Worm (Caenorhabditis elegans) whole organism, L2 larva: ENCODE measurements around the gene cup-14.

Experiments
- C34F6.9 ChIP-seq: fragments of 150-350 bp; optimal IDR thresholded peaks from 2 replicates; lab custom pipeline; 2014; ENCODE audit warnings: missing biosample characterization, missing genetic modification characterization
- F13H6.1 ChIP-seq: sonication (generic microtip); optimal IDR thresholded peaks from 2 replicates; lab custom pipeline; 2016; ENCODE audit warnings: missing genetic modification characterization, missing compliant biosample characterization
- R02D3.7 ChIP-seq: fragments of 150-350 bp; optimal IDR thresholded peaks from 2 replicates; lab custom pipeline; 2014; ENCODE audit warnings: missing biosample characterization, missing genetic modification characterization
- Y55F3AM.14 ChIP-seq: fragments of 200-800 bp; sonication (Bioruptor generic); optimal IDR thresholded peaks from 2 replicates; lab custom pipeline; 2018; ENCODE audit warnings: mild to moderate bottlenecking, missing genetic modification characterization, missing compliant biosample characterization
- ZK546.5 ChIP-seq: sonication (generic microtip); optimal IDR thresholded peaks from 2 replicates; lab custom pipeline; 2017; ENCODE audit warnings: missing biosample characterization, missing genetic modification characterization
- alr-1 ChIP-seq: fragments of 150-350 bp; optimal IDR thresholded peaks from 2 replicates; lab custom pipeline; 2014; ENCODE audit warnings: missing biosample characterization, missing genetic modification characterization
- aly-2 ChIP-seq: fragments of 150-350 bp; optimal IDR thresholded peaks from 2 replicates; lab custom pipeline; 2014; ENCODE audit warnings: missing biosample characterization, missing genetic modification characterization
- ama-1 ChIP-seq: fragments of 150-350 bp; optimal IDR thresholded peaks from 2 replicates; lab custom pipeline; 2018; ENCODE audit warnings: inconsistent platforms
- blmp-1 ChIP-seq: sonication (generic microtip); optimal IDR thresholded peaks from 2 replicates; lab custom pipeline; 2017; ENCODE audit warnings: missing genetic modification characterization, mild to moderate bottlenecking, missing compliant biosample characterization, antibody characterized with exemption, moderate library complexity; ENCODE audit not compliant: insufficient read depth
- ceh-16 ChIP-seq: fragments of 150-350 bp; optimal IDR thresholded peaks from 2 replicates; lab custom pipeline; 2014; ENCODE audit warnings: missing biosample characterization, missing genetic modification characterization
- ceh-82 ChIP-seq: fragments of 150-350 bp; optimal IDR thresholded peaks from 2 replicates; lab custom pipeline; 2014; ENCODE audit warnings: missing biosample characterization, missing genetic modification characterization
- crh-2 ChIP-seq: sonication (generic microtip); optimal IDR thresholded peaks from 2 replicates; lab custom pipeline; 2017; ENCODE audit warnings: missing biosample characterization, missing genetic modification characterization
- dmd-4 ChIP-seq: sonication (generic microtip); optimal IDR thresholded peaks from 2 replicates; lab custom pipeline; 2017; ENCODE audit warnings: missing biosample characterization, missing genetic modification characterization
- egl-27 ChIP-seq: sonication (generic microtip); optimal IDR thresholded peaks from 3 replicates; lab custom pipeline; 2017; ENCODE audit warnings: missing biosample characterization, missing genetic modification reagents, missing genetic modification characterization
- elt-1 ChIP-seq: fragments of 150-350 bp; optimal IDR thresholded peaks from 2 replicates; lab custom pipeline; 2014; ENCODE audit warnings: missing biosample characterization, missing genetic modification characterization
- elt-3 ChIP-seq: sonication (generic microtip); optimal IDR thresholded peaks from 2 replicates; lab custom pipeline; 2017; ENCODE audit warnings: missing biosample characterization, missing genetic modification characterization
- fos-1 ChIP-seq: fragments of 150-350 bp; optimal IDR thresholded peaks from 2 replicates; lab custom pipeline; 2014; ENCODE audit warnings: missing biosample characterization, missing genetic modification characterization
- gmeb-1 ChIP-seq: fragments of 150-350 bp; optimal IDR thresholded peaks from 2 replicates; lab custom pipeline; 2014; ENCODE audit warnings: missing biosample characterization, missing genetic modification characterization
- lin-11 ChIP-seq: fragments of 150-350 bp; sonication (generic microtip); optimal IDR thresholded peaks from 2 replicates; lab custom pipeline; 2014; ENCODE audit warnings: missing biosample characterization, missing genetic modification characterization, inconsistent platforms, mixed read lengths
- lin-13 ChIP-seq: fragments of 150-350 bp; optimal IDR thresholded peaks from 2 replicates; lab custom pipeline; 2014; ENCODE audit warnings: missing biosample characterization, missing genetic modification reagents, missing genetic modification characterization
- lin-39 ChIP-seq: fragments of 150-350 bp; optimal IDR thresholded peaks from 2 replicates; lab custom pipeline; 2014; ENCODE audit warnings: missing biosample characterization, missing genetic modification reagents, missing genetic modification characterization
- lsy-2 ChIP-seq, 2 experiments: fragments of 150-350 bp in 1 of 2; sonication (generic microtip) in 1 of 2; optimal IDR thresholded peaks; 2 replicates each; lab custom pipeline; 2014 to 2017; ENCODE audit warnings: missing biosample characterization in 2 of 2, missing genetic modification characterization in 2 of 2
- mab-5 ChIP-seq: fragments of 150-350 bp; optimal IDR thresholded peaks from 2 replicates; lab custom pipeline; 2014; ENCODE audit warnings: missing biosample characterization, missing genetic modification characterization
- mbf-1 ChIP-seq: sonication (generic microtip); optimal IDR thresholded peaks from 2 replicates; lab custom pipeline; 2017; ENCODE audit warnings: missing biosample characterization, missing genetic modification characterization
- mdl-1 ChIP-seq, 2 experiments: fragments of 150-350 bp in 1 of 2; sonication (generic microtip) in 1 of 2; optimal IDR thresholded peaks; 2 replicates each; lab custom pipeline; 2017; ENCODE audit warnings: missing biosample characterization in 2 of 2, missing genetic modification characterization in 2 of 2
- nhr-10 ChIP-seq: sonication (generic microtip); optimal IDR thresholded peaks from 2 replicates; lab custom pipeline; 2017; ENCODE audit warnings: missing biosample characterization, missing genetic modification characterization
- nhr-11 ChIP-seq: fragments of 150-350 bp; optimal IDR thresholded peaks from 2 replicates; lab custom pipeline; 2014; ENCODE audit warnings: missing biosample characterization, missing genetic modification characterization
- nhr-12 ChIP-seq: fragments of 150-350 bp; optimal IDR thresholded peaks from 2 replicates; lab custom pipeline; 2014; ENCODE audit warnings: missing biosample characterization, missing genetic modification characterization
- nhr-129 ChIP-seq: fragments of 150-350 bp; optimal IDR thresholded peaks from 2 replicates; lab custom pipeline; 2014; ENCODE audit warnings: missing biosample characterization, missing genetic modification characterization
- nhr-21 ChIP-seq: fragments of 150-350 bp; optimal IDR thresholded peaks from 2 replicates; lab custom pipeline; 2014; ENCODE audit warnings: missing biosample characterization, missing genetic modification characterization
- nhr-23 ChIP-seq: fragments of 150-350 bp; optimal IDR thresholded peaks from 2 replicates; lab custom pipeline; 2014; ENCODE audit warnings: missing biosample characterization, missing genetic modification reagents, missing genetic modification characterization
- nhr-237 ChIP-seq: fragments of 150-350 bp; optimal IDR thresholded peaks from 2 replicates; lab custom pipeline; 2014; ENCODE audit warnings: missing biosample characterization, missing genetic modification characterization
- nhr-25 ChIP-seq: fragments of 150-350 bp; sonication (generic microtip); optimal IDR thresholded peaks from 3 replicates; lab custom pipeline; 2014; ENCODE audit warnings: missing biosample characterization, missing genetic modification characterization
- nhr-6 ChIP-seq: fragments of 150-350 bp; optimal IDR thresholded peaks from 2 replicates; lab custom pipeline; 2014; ENCODE audit warnings: missing biosample characterization, missing genetic modification characterization
- nhr-77 ChIP-seq: fragments of 150-350 bp; optimal IDR thresholded peaks from 2 replicates; lab custom pipeline; 2014; ENCODE audit warnings: missing biosample characterization, missing genetic modification characterization
- peb-1 ChIP-seq: fragments of 150-350 bp; optimal IDR thresholded peaks from 2 replicates; lab custom pipeline; 2014; ENCODE audit warnings: missing biosample characterization, missing genetic modification characterization
- sem-4 ChIP-seq: fragments of 150-350 bp; optimal IDR thresholded peaks from 2 replicates; lab custom pipeline; 2014; ENCODE audit warnings: missing biosample characterization, missing genetic modification reagents, missing genetic modification characterization
- skn-1 ChIP-seq: sonication (generic microtip); optimal IDR thresholded peaks from 2 replicates; lab custom pipeline; 2017; ENCODE audit warnings: missing biosample characterization, missing genetic modification characterization
- sma-3 ChIP-seq: sonication (generic microtip); optimal IDR thresholded peaks from 2 replicates; lab custom pipeline; 2016; ENCODE audit warnings: missing genetic modification reagents, missing genetic modification characterization, missing compliant biosample characterization
- sma-9 ChIP-seq, 2 experiments: fragments of 150-350 bp in 1 of 2; sonication (generic microtip) in 1 of 2; optimal IDR thresholded peaks; 2 replicates each; lab custom pipeline; 2014 to 2016; ENCODE audit warnings: missing genetic modification characterization in 2 of 2, mild to moderate bottlenecking in 1 of 2, missing biosample characterization in 1 of 2, missing compliant biosample characterization in 1 of 2, missing genetic modification reagents in 1 of 2, moderate library complexity in 1 of 2
- snpc-4 ChIP-seq: fragments of 150-350 bp; optimal IDR thresholded peaks from 2 replicates; lab custom pipeline; 2014; ENCODE audit warnings: missing biosample characterization, missing genetic modification characterization
- unc-39 ChIP-seq: fragments of 150-350 bp; optimal IDR thresholded peaks from 2 replicates; lab custom pipeline; 2014; ENCODE audit warnings: missing biosample characterization, missing genetic modification characterization
- unc-55 ChIP-seq: fragments of 150-350 bp; sonication (generic microtip); optimal IDR thresholded peaks from 3 replicates; lab custom pipeline; 2014; ENCODE audit warnings: missing biosample characterization, missing genetic modification reagents, missing genetic modification characterization
- unc-62 ChIP-seq: fragments of 150-350 bp; optimal IDR thresholded peaks from 2 replicates; lab custom pipeline; 2014; ENCODE audit warnings: missing biosample characterization, missing genetic modification reagents, missing genetic modification characterization
- zag-1 ChIP-seq: fragments of 150-350 bp; optimal IDR thresholded peaks from 2 replicates; lab custom pipeline; 2014; ENCODE audit warnings: missing biosample characterization, missing genetic modification characterization
- ztf-1 ChIP-seq: fragments of 200-800 bp; sonication (Bioruptor generic); conservative IDR thresholded peaks from 2 replicates; pipeline ENCODE4 v1.3.6; 2022; ENCODE audit warnings: missing genetic modification characterization, missing compliant biosample characterization
- ztf-11 ChIP-seq: sonication (generic microtip); optimal IDR thresholded peaks from 2 replicates; lab custom pipeline; 2017; ENCODE audit warnings: missing biosample characterization, missing genetic modification characterization
- ztf-4 ChIP-seq: fragments of 150-350 bp; optimal IDR thresholded peaks from 2 replicates; lab custom pipeline; 2014; ENCODE audit warnings: missing biosample characterization, missing genetic modification characterization

Gene cup-14

ce11 chrII:13872191-13872889 is at the start of gene cup-14, which contains the start of gene ndub-8:
Gene cup-14 (minus strand): TSS chrII:13872241.
Gene ndub-8 (plus strand): TSS chrII:13872869.
- TF ChIP-seq elt-1 (tag; lab: Kevin White, UChicago) (no peak), snpc-4 (peak; percentile 89), F13H6.1 (tag; lab: Kevin White, UChicago) (peak; percentile 81), nhr-11 (tag; lab: Kevin White, UChicago) (no peak), mbf-1 (no peak), lin-11 (tag; lab: Kevin White, UChicago) (peak; percentile 91), nhr-25 (peak; percentile 88), unc-62 (GFP tag; lab: Kevin White, UChicago) (peak; percentile 37), nhr-6 (peak; percentile 58), ztf-4 (peak; percentile 78), ceh-82 (peak; percentile 47), aly-2 (tag; lab: Kevin White, UChicago) (no peak), peb-1 (tag; lab: Kevin White, UChicago) (no peak), zag-1 (peak; percentile 31), sem-4 (tag; lab: Kevin White, UChicago) (peak; percentile 91), ceh-16 (tag; lab: Kevin White, UChicago) (peak; percentile 35), dmd-4 (tag; lab: Kevin White, UChicago) (no peak), C34F6.9 (tag; lab: Kevin White, UChicago) (peak; percentile 88), nhr-77 (tag; lab: Kevin White, UChicago) (peak; percentile 68), alr-1 (tag; lab: Kevin White, UChicago) (no peak), Y55F3AM.14 (peak; percentile 41), gmeb-1 (tag; lab: Kevin White, UChicago) (peak; percentile 90), unc-55 (GFP tag; lab: Kevin White, UChicago) (peak; percentile 98), egl-27 (tag; lab: Kevin White, UChicago) (peak; percentile 36), blmp-1 (tag; lab: Kevin White, UChicago) (peak; percentile 49), mab-5 (tag; lab: Kevin White, UChicago) (peak; percentile 93), ZK546.5 (tag; lab: Kevin White, UChicago) (peak; percentile 59), nhr-23 (tag; lab: Kevin White, UChicago) (no peak), ztf-11 (tag; lab: Kevin White, UChicago) (no peak), lsy-2 (tag; optimal IDR thresholded peaks at IDR 0.05; lab: Kevin White, UChicago) (peak; percentile 99 to 100), unc-39 (no peak), nhr-21 (tag; lab: Kevin White, UChicago) (peak; percentile 79), skn-1 (tag; lab: Kevin White, UChicago) (no peak), mdl-1 (tag; optimal IDR thresholded peaks at IDR 0.05; lab: Kevin White, UChicago) (peak; percentile 12 to 77), elt-3 (tag; lab: Kevin White, UChicago) (no peak), sma-9 (GFP tag; optimal IDR thresholded peaks at IDR 0.05; lab: Kevin White, UChicago) (no peak), sma-9 (tag; optimal IDR thresholded peaks at IDR 0.05; lab: Kevin White, UChicago) (no peak), lin-13 (GFP tag; lab: Kevin White, UChicago) (peak; percentile 89), sma-3 (peak; percentile 92), ama-1 (lab: Kevin White, UChicago) (peak; percentile 28), nhr-129 (tag; lab: Kevin White, UChicago) (peak; percentile 61), crh-2 (tag; lab: Kevin White, UChicago) (peak; percentile 86), R02D3.7 (tag; lab: Kevin White, UChicago) (peak; percentile 43), fos-1 (tag; lab: Kevin White, UChicago) (peak; percentile 43), nhr-12 (no peak), nhr-10 (tag; lab: Kevin White, UChicago) (no peak), ztf-1 (GFP tag; lab: Robert Waterston, UW) (no peak), nhr-237 (tag; lab: Kevin White, UChicago) (peak; percentile 12), lin-39 (tag; lab: Kevin White, UChicago) (no peak)
